Worm (Caenorhabditis elegans): Measurements from ENCODE around the gene K10H10.10.

Gene K10H10.10

DNA sequence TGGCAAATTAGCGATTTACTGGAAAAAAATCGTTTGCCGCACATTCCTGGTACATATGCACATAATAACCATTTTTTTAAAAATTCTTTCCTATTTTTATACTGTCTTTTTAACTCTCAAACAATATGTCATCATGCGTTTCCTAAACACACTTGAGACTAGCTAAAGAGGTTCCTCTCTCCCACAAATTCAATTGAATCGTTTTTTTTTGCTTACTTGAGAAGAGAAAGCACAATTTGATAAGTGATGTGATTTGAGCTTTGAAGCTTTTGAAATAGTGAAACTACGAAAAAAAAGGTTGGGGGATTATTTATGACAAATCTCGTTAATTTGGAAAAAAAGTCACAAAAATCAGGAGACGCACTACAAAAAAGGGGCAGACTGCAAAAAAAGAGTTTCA is 47.5 kb downstream of the K10H10.10 start:
- TF ChIP-seq ztf-7 (tag; optimal IDR thresholded peaks at IDR 0.05) (no peak), Y105C5A.15 (GFP tag; IDR thresholded peaks at IDR 0.05) (no peak), lin-15B (tag; optimal IDR thresholded peaks at IDR 0.05) (no peak), ctbp-1 (GFP tag; IDR thresholded peaks at IDR 0.05) (0 out of 2 replicates have a peak, but pooled peaks have one; percentile 18), aha-1 (tag) (peak; percentile 30)
